Worm (Caenorhabditis elegans): ENCODE measurements around the gene T10H4.13.

T10H4.13 gene

DNA sequence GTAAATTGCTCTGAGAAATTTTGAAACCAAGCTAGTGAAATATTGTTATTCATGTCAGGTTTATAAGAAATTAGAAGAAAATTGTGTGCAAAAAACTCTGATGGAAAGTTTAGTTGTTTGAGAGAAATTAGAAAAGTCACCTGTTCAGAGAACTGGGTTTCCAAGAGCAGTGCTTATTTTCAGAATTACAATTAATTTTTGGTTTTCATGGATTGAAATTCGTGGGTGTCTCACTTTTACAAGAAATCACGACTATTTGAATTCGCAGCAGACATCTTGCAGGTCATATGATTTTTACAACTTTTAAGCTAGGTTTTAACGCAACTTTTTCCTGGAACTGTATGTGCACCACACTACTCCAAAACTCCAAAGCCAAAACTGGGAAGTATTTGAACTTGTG lies 41.7 kb upstream of the T10H4.13 start, which contains the start of gene srz-10:
srz-10 (minus strand) TSS at position 88 of the 400 bp plus-strand sequence.
- peak; percentile 98 for TF ChIP-seq hlh-4 (tag; optimal IDR thresholded peaks at IDR 0.05)
- no peak for TF ChIP-seq zip-4 (GFP tag; optimal IDR thresholded peaks at IDR 0.05)
- TF ChIP-seq pax-3 (tag; optimal IDR thresholded peaks at IDR 0.05) = no peak
- no peak for TF ChIP-seq hpl-2 (GFP tag; optimal IDR thresholded peaks at IDR 0.05)
- no peak for TF ChIP-seq rnt-1 (tag; optimal IDR thresholded peaks at IDR 0.05)
- TF ChIP-seq alr-1 (tag; optimal IDR thresholded peaks at IDR 0.05; ENCODE audit: borderline replicate concordance) = no peak
- no peak for TF ChIP-seq pqm-1 (tag; optimal IDR thresholded peaks at IDR 0.05)
- no peak for TF ChIP-seq mdl-1 (tag; optimal IDR thresholded peaks at IDR 0.05)
- no peak for TF ChIP-seq lir-3 (tag; optimal IDR thresholded peaks at IDR 0.05; ENCODE audit: poor library complexity)
- TF ChIP-seq fkh-8 (tag; optimal IDR thresholded peaks at IDR 0.05) = peak; percentile 64
- no peak for TF ChIP-seq nhr-77 (tag; optimal IDR thresholded peaks at IDR 0.05)
- TF ChIP-seq egl-13 (tag; optimal IDR thresholded peaks at IDR 0.05) = no peak
- TF ChIP-seq nhr-71 (tag; optimal IDR thresholded peaks at IDR 0.05) = peak; percentile 47
- no peak for TF ChIP-seq ceh-8 (GFP tag; optimal IDR thresholded peaks at IDR 0.05)
- no peak for TF ChIP-seq lin-14 (GFP tag; optimal IDR thresholded peaks at IDR 0.05)
- TF ChIP-seq unc-62 (GFP tag; optimal IDR thresholded peaks at IDR 0.05) = no peak
- TF ChIP-seq swsn-7 (tag; optimal IDR thresholded peaks at IDR 0.05) = no peak
- peak; percentile 42 for TF ChIP-seq nhr-47 (tag; optimal IDR thresholded peaks at IDR 0.05)

ce11 chrV:15306745-15307144 lies 39.4 kb upstream of the T10H4.13 start, which contains the start of gene T26H8.4:
TSS of gene T26H8.4 (minus strand) at chrV:15306845.
- TF ChIP-seq hpl-2 (GFP tag; optimal IDR thresholded peaks at IDR 0.05) (no peak), nhr-77 (tag; optimal IDR thresholded peaks at IDR 0.05) (no peak), mep-1 (tag; optimal IDR thresholded peaks at IDR 0.05) (no peak), lsy-2 (tag; optimal IDR thresholded peaks at IDR 0.05) (no peak), dsc-1 (tag; optimal IDR thresholded peaks at IDR 0.05) (no peak), pax-3 (tag; optimal IDR thresholded peaks at IDR 0.05) (peak; percentile 66)

DNA sequence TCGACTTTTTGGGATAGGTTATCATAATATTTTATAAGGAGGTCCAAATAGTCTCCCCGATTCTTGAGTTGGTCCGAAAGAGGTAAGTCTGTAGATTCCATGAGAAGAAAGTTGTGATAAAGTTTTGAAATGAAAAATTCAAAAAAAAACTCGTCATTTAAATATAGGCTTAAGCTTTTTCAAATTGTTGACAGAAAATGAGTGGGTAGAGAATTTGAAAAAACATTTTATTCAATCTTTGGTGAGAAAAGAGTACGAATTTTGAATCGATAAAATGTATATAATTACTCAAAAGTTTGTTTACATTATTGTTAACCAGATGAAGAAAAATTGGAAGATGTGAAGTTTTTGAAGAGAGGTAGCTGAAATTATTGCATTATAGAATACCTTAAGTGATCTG lies 38.2 kb upstream of the T10H4.13 start, which contains the start of gene T26H8.5:
T26H8.5 (minus strand) TSS at position 101 of the 400 bp plus-strand sequence.
- TF ChIP-seq sup-37 (GFP tag; optimal IDR thresholded peaks at IDR 0.05) = no peak
- TF ChIP-seq pax-3 (tag; optimal IDR thresholded peaks at IDR 0.05) = peak; percentile 46

- TF ChIP-seq Y116A8C.19 (tag; optimal IDR thresholded peaks at IDR 0.05; ENCODE audit: borderline replicate concordance) (no peak), pax-3 (tag; optimal IDR thresholded peaks at IDR 0.05) (peak; percentile 67), elt-2 (tag; optimal IDR thresholded peaks at IDR 0.05) (no peak), mab-9 (GFP tag; IDR thresholded peaks at IDR 0.05) (no peak), unc-130 (tag; optimal IDR thresholded peaks at IDR 0.05) (no peak)
Measured at ce11 chrV:15303625-15304024, 36.3 kb upstream of the T10H4.13 start, which contains the start of gene srx-48. TSS of gene srx-48 (minus strand) at chrV:15303725.

DNA sequence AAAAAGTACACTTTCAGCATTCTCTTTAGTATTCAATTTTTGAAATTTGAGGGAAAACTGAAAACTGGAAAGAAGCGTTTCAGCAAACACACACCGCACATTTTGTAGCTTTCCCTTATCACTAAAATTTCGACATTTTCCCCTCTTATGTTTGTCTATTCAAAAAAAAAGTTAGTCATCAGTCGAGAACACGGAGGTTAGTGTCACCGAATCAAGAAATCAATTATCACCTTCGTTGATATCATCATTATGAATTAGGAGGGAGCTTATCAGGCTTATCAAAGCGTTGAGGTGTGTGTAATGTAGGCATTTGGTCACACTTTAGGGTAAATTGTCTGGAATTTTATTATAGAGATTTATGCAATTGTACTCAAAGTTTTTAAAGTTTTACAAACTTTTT lies 31.3 kb upstream of the T10H4.13 start, which contains the start of gene cpr-3:
cpr-3 (minus strand) TSS at position 104 of the 400 bp plus-strand sequence.
- TF ChIP-seq fkh-4 (tag; optimal IDR thresholded peaks at IDR 0.05; ENCODE audit: borderline replicate concordance) = no peak
- TF ChIP-seq lin-13 (GFP tag; optimal IDR thresholded peaks at IDR 0.05) = no peak
- no peak for TF ChIP-seq ceh-63 (GFP tag; optimal IDR thresholded peaks at IDR 0.05)
- no peak for TF ChIP-seq efl-1 (optimal IDR thresholded peaks at IDR 0.05)
- TF ChIP-seq efl-1 (GFP tag; optimal IDR thresholded peaks at IDR 0.05 in 1 of 2) = peak in 1 of 2 experiments; percentile 37
- no peak for TF ChIP-seq fkh-8 (tag; optimal IDR thresholded peaks at IDR 0.05)
- peak; percentile 52 for TF ChIP-seq nhr-20 (tag; optimal IDR thresholded peaks at IDR 0.05)
- TF ChIP-seq C04F5.9 (tag; optimal IDR thresholded peaks at IDR 0.05) = no peak
- no peak for TF ChIP-seq snpc-4 (tag; optimal IDR thresholded peaks at IDR 0.05)
- no peak for TF ChIP-seq sup-37 (GFP tag; optimal IDR thresholded peaks at IDR 0.05)
- no peak for TF ChIP-seq ceh-88 (GFP tag; IDR thresholded peaks at IDR 0.05)
- TF ChIP-seq Y116A8C.19 (tag; optimal IDR thresholded peaks at IDR 0.05; ENCODE audit: borderline replicate concordance) = no peak
- peak; percentile 100 for TF ChIP-seq elt-2 (tag; optimal IDR thresholded peaks at IDR 0.05)
- no peak for TF ChIP-seq aly-2 (tag; optimal IDR thresholded peaks at IDR 0.05)
- peak; percentile 75 for TF ChIP-seq jun-1 (tag; optimal IDR thresholded peaks at IDR 0.05)
- TF ChIP-seq sox-4 (tag; optimal IDR thresholded peaks at IDR 0.05) = no peak
- TF ChIP-seq tlp-1 (tag; optimal IDR thresholded peaks at IDR 0.05) = peak; percentile 83
- no peak for TF ChIP-seq dpl-1 (GFP tag; optimal IDR thresholded peaks at IDR 0.05)
- TF ChIP-seq pqm-1 (tag; optimal IDR thresholded peaks at IDR 0.05) = peak; percentile 90
- peak; percentile 19 for TF ChIP-seq nhr-90 (tag; optimal IDR thresholded peaks at IDR 0.05; ENCODE audit: poor library complexity)
- TF ChIP-seq nhr-47 (tag; optimal IDR thresholded peaks at IDR 0.05) = no peak
- no peak for TF ChIP-seq unc-30 (tag; optimal IDR thresholded peaks at IDR 0.05)
- no peak for TF ChIP-seq tbx-2 (tag; optimal IDR thresholded peaks at IDR 0.05)
- TF ChIP-seq hpl-2 (GFP tag; optimal IDR thresholded peaks at IDR 0.05) = no peak
- TF ChIP-seq lir-3 (tag; optimal IDR thresholded peaks at IDR 0.05; ENCODE audit: poor library complexity) = no peak
- TF ChIP-seq nhr-71 (tag; optimal IDR thresholded peaks at IDR 0.05) = peak; percentile 30
